Worm (Caenorhabditis elegans): Measurements from ENCODE around the gene srbc-37.

Gene srbc-37

ce11 chrV:682031-682430 lies 20.3 kb upstream of the srbc-37 start, which contains the start of gene srx-23:
Gene srx-23 (plus strand): TSS chrV:682331.
- TF ChIP-seq Y53F4B.3 (GFP tag; IDR thresholded peaks at IDR 0.05) (no peak), aptf-2 (GFP tag; conservative IDR thresholded peaks at IDR 0.05) (no peak), B0261.1 (tag; optimal IDR thresholded peaks at IDR 0.05) (no peak), mxl-1 (tag; optimal IDR thresholded peaks at IDR 0.05) (no peak), ceh-40 (GFP tag; IDR thresholded peaks at IDR 0.05) (no peak), madf-8 (GFP tag; conservative IDR thresholded peaks at IDR 0.05) (no peak), C06A6.2 (GFP tag; conservative IDR thresholded peaks at IDR 0.05) (no peak), cebp-1 (GFP tag; IDR thresholded peaks at IDR 0.05) (no peak), cebp-1 (tag; optimal IDR thresholded peaks at IDR 0.05) (no peak), ztf-25 (GFP tag; IDR thresholded peaks at IDR 0.05) (no peak), rcor-1 (GFP tag; IDR thresholded peaks at IDR 0.05) (no peak), mel-28 (tag; optimal IDR thresholded peaks at IDR 0.05; ENCODE audit: borderline replicate concordance) (no peak), egl-18 (GFP tag; IDR thresholded peaks at IDR 0.05) (no peak), mes-4 (tag; optimal IDR thresholded peaks at IDR 0.05) (no peak)

DNA sequence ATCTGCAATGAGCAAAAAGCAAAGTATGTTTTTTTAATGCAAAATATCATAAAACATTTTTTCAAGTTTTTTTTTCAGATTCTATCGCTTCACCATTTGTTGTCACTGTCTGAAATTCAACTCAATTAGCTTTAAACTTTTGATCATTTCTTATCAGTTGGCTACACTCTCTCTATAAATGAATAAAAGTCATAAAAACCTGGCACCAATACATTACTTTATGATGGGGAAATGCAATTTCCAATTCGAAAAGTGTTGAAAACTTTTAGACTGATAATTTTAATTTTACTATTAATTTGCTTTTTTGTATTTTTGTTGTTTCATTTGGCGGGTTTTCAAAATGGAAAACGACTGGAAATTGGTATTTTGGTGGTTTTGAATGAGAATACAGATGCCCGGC lies 18.5 kb upstream of the srbc-37 start, which contains the start of gene F31F4.1:
Gene F31F4.1 (plus strand): TSS at position 203 of the 400 bp plus-strand sequence.
- TF ChIP-seq hsf-1 (GFP tag; IDR thresholded peaks at IDR 0.05) (no peak), nhr-80 (tag; optimal IDR thresholded peaks at IDR 0.05) (peak; percentile 21)

- TF ChIP-seq egl-18 (GFP tag; IDR thresholded peaks at IDR 0.05) = no peak
- no peak for TF ChIP-seq nfya-1 (tag; optimal IDR thresholded peaks at IDR 0.05; ENCODE audit: borderline replicate concordance, insufficient read depth)
- no peak for TF ChIP-seq hmg-1.2 (GFP tag; IDR thresholded peaks at IDR 0.05)
- TF ChIP-seq snpc-1.3 (tag; optimal IDR thresholded peaks at IDR 0.05; ENCODE audit: insufficient read depth) = no peak
- no peak for TF ChIP-seq ztf-3 (GFP tag; optimal IDR thresholded peaks at IDR 0.05)
- TF ChIP-seq mxl-1 (tag; optimal IDR thresholded peaks at IDR 0.05) = no peak
- no peak for TF ChIP-seq tlf-1 (GFP tag; optimal IDR thresholded peaks at IDR 0.05)
- TF ChIP-seq ama-1 (optimal IDR thresholded peaks at IDR 0.05) = no peak
- no peak for TF ChIP-seq ama-1 (GFP tag; optimal IDR thresholded peaks at IDR 0.05)
- TF ChIP-seq lir-1 (GFP tag; conservative IDR thresholded peaks at IDR 0.05) = no peak
- no peak for TF ChIP-seq B0035.1 (tag; optimal IDR thresholded peaks at IDR 0.05)
- no peak for TF ChIP-seq Y53G8AR.9 (GFP tag; conservative IDR thresholded peaks at IDR 0.05)
- no peak for TF ChIP-seq sea-2 (GFP tag; IDR thresholded peaks at IDR 0.05)
- no peak for TF ChIP-seq lsl-1 (GFP tag; optimal IDR thresholded peaks at IDR 0.05)
- no peak for TF ChIP-seq B0019.2 (GFP tag; conservative IDR thresholded peaks at IDR 0.05)
Measured at ce11 chrV:687384-687783, 15.0 kb upstream of the srbc-37 start, which contains the start of gene H25P19.1. Gene H25P19.1 (plus strand): TSS chrV:687684.

DNA sequence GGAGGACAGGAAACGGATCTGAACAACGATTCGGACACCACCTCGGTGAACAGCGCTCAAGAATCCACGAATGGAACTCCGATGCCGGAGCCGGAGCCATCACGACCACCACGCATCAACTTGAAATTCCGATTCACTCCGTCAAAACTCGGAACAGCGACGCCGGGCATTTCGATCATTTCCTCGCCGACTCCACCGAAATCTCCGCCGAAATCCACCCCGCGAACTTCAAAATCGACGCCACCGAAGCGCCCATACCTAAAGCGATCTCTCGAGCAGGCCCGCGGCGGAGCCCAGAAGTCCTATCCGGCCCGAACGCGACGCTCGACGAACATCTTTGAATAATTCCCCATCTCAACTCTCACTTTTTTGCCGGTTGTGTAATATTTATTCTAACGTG lies 12.8 kb upstream of the srbc-37 start:
- peak; percentile 70 for TF ChIP-seq zfh-2 (GFP tag; conservative IDR thresholded peaks at IDR 0.05)
- TF ChIP-seq egrh-3 (GFP tag; IDR thresholded peaks at IDR 0.05) = peak; percentile 46; the same call in 1 of the 2 replicates
- TF ChIP-seq lin-35 (GFP tag; optimal IDR thresholded peaks at IDR 0.05) = no peak
- no peak for TF ChIP-seq egl-18 (GFP tag; IDR thresholded peaks at IDR 0.05)

DNA sequence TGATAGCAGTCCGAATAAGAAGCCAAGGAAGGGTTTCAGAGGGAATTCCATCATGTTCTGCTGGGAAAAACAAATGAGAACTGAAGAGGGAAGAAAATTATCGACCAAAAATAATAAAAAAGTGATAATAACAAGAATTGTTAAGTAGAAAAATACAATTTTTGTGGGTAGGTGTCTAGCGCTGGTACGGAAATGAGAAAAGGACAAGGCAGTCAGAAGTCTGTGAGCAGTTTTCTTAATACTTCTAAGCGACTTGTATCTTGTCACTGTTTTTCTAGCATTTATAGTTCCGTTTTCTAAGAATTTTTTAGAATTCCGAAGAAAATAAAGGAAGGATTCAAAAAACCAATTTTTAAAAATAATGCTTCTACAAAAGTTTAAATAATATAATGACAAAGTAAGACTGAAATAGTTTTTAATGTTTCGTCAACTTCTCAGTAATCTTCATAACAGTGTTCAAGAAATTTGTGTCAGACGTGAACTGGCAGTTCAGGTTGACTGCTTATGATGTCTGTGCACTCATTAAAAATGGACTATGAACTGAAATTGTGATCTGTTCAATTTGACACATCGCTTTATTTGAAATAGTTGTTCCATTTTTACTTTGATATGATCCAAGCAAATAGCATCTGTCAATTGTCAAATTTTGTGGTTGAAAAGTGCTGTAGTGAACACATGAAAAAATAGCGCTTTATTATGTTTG lies 9.5 kb upstream of the srbc-37 start, which contains the start of gene srx-4:
Gene srx-4 (minus strand): TSS at position 51 of the 703 bp plus-strand sequence.
- no peak for TF ChIP-seq Y53G8AR.9 (GFP tag; conservative IDR thresholded peaks at IDR 0.05)
- TF ChIP-seq atf-7 (tag; optimal IDR thresholded peaks at IDR 0.05) = no peak
- no peak for TF ChIP-seq tlf-1 (GFP tag; optimal IDR thresholded peaks at IDR 0.05)
- TF ChIP-seq egl-18 (GFP tag; IDR thresholded peaks at IDR 0.05) = no peak
